Worm (Caenorhabditis elegans): ENCODE results near the gene nspg-13.

ce11 chrX:5256999-5257398, 2.0 kb downstream of the nspg-13 start, which contains the start of gene nspg-12:
- TF ChIP-seq T22C8.4 (GFP tag; IDR thresholded peaks at IDR 0.05), result no peak
- TF ChIP-seq flt-1 (GFP tag; IDR thresholded peaks at IDR 0.05), result no peak
